Worm (Caenorhabditis elegans): ENCODE measurements around the gene kel-10.

- TF ChIP-seq lin-13 (tag; optimal IDR thresholded peaks at IDR 0.05) (no peak), mep-1 (tag; optimal IDR thresholded peaks at IDR 0.05) (no peak)
Measured at ce11 chrIII:10085574-10085973, 15.7 kb downstream of the kel-10 start.

All from whole organism, mixed stage, embryonic.